Worm (Caenorhabditis elegans) whole organism, early embryonic: ENCODE results near the gene K02A2.5.

Source experiments
- B0310.2 ChIP-seq: sonication (generic microtip); optimal IDR thresholded peaks from 2 replicates; lab custom pipeline; 2016; ENCODE audit warnings: mild to moderate bottlenecking, missing genetic modification characterization, missing compliant biosample characterization
- F13C5.2 ChIP-seq: sonication (generic microtip); optimal IDR thresholded peaks from 2 replicates; lab custom pipeline; 2017; ENCODE audit warnings: mild to moderate bottlenecking, missing genetic modification characterization, inconsistent platforms, missing compliant biosample characterization
- aly-1 ChIP-seq: sonication (generic microtip); optimal IDR thresholded peaks from 2 replicates; lab custom pipeline; 2016; ENCODE audit warnings: missing genetic modification characterization, missing compliant biosample characterization
- ama-1 ChIP-seq: fragments of 150-350 bp; optimal IDR thresholded peaks from 2 replicates; lab custom pipeline; 2014
- ceh-13 ChIP-seq: fragments of 200-800 bp; sonication (Bioruptor generic); optimal IDR thresholded peaks from 2 replicates; lab custom pipeline; 2018; ENCODE audit warnings: mild to moderate bottlenecking, missing genetic modification characterization, missing compliant biosample characterization
- ceh-36 ChIP-seq: sonication (generic microtip); optimal IDR thresholded peaks from 2 replicates; lab custom pipeline; 2016; ENCODE audit warnings: missing genetic modification characterization, inconsistent platforms, missing compliant biosample characterization
- ets-7 ChIP-seq: sonication (generic microtip); optimal IDR thresholded peaks from 2 replicates; lab custom pipeline; 2016; ENCODE audit warnings: missing genotype, missing genetic modification characterization, missing compliant biosample characterization
- flt-1 ChIP-seq: fragments of 200-800 bp; sonication (Bioruptor generic); IDR thresholded peaks from 2 replicates; pipeline ENCODE4 v1.3.6; 2022; ENCODE audit warnings: missing genetic modification characterization, missing compliant biosample characterization
- hmbx-1 ChIP-seq: sonication (generic microtip); optimal IDR thresholded peaks from 2 replicates; lab custom pipeline; 2016; ENCODE audit warnings: mild to moderate bottlenecking, missing genetic modification characterization, missing compliant biosample characterization
- hmg-4 ChIP-seq: fragments of 200-800 bp; sonication (Bioruptor generic); optimal IDR thresholded peaks from 2 replicates; lab custom pipeline; 2018; ENCODE audit warnings: mild to moderate bottlenecking, missing genetic modification characterization, missing compliant biosample characterization
- hnd-1 ChIP-seq: sonication (generic microtip); optimal IDR thresholded peaks from 2 replicates; lab custom pipeline; 2016; ENCODE audit warnings: missing genetic modification characterization, missing compliant biosample characterization
- pes-1 ChIP-seq: fragments of 200-800 bp; sonication (Bioruptor generic); IDR thresholded peaks from 2 replicates; pipeline ENCODE4 v1.3.6; 2022; ENCODE audit warnings: missing genetic modification reagents, missing genetic modification characterization, missing compliant biosample characterization
- scrt-1 ChIP-seq: fragments of 200-800 bp; sonication (Bioruptor generic); IDR thresholded peaks from 2 replicates; pipeline ENCODE4 v1.3.6; 2022; ENCODE audit warnings: missing genetic modification characterization, missing compliant biosample characterization
- sea-1 ChIP-seq: fragments of 200-800 bp; sonication (Bioruptor generic); conservative IDR thresholded peaks from 2 replicates; pipeline ENCODE4 v1.3.6; 2022; ENCODE audit warnings: missing genetic modification characterization, missing compliant biosample characterization
- tbx-11 ChIP-seq: fragments of 200-800 bp; sonication (Bioruptor generic); IDR thresholded peaks from 2 replicates; pipeline ENCODE4 v1.3.6; 2022; ENCODE audit warnings: missing genetic modification characterization, missing compliant biosample characterization
- tbx-37 ChIP-seq: fragments of 200-800 bp; sonication (Bioruptor generic); conservative IDR thresholded peaks from 2 replicates; pipeline ENCODE4 v1.3.6; 2022; ENCODE audit warnings: missing genetic modification reagents, missing genetic modification characterization, missing compliant biosample characterization
- tra-4 ChIP-seq: sonication (generic microtip); optimal IDR thresholded peaks from 2 replicates; lab custom pipeline; 2017; ENCODE audit warnings: missing genetic modification characterization, missing compliant biosample characterization

K02A2.5 gene

DNA sequence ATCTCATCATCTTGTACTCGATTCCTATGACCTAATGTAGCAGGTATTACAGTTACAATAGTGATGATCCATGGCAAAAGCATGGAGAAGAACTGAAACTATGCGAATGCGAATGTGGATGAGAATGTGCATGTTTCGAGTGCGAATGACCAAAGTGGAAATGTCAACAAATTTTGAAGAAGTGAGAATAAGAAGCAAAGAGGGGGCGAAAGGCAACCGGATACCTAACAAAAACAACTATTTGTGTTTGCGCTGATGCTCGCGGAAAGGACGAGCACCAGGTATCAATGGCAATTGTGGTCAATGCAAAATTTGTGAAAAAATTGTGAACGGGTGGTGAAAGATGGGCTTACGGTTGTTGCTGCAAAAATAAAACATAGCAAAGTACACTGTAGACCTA is 9.2 kb downstream of the K02A2.5 start, which contains the start of gene nas-7:
nas-7 (minus strand) TSS at position 101 of the 400 bp plus-strand sequence.
- TF ChIP-seq ceh-36, result no peak
- no peak for TF ChIP-seq B0310.2 (tag; lab: Kevin White, UChicago)
- no peak for TF ChIP-seq sea-1 (GFP tag; lab: Robert Waterston, UW)
- TF ChIP-seq flt-1 (GFP tag; lab: Robert Waterston, UW), result no peak
- no peak for TF ChIP-seq ama-1
- no peak for TF ChIP-seq hmg-4
- TF ChIP-seq aly-1, result no peak
- no peak for TF ChIP-seq ets-7 (tag; lab: Kevin White, UChicago)
- TF ChIP-seq hnd-1 (tag; lab: Kevin White, UChicago), result no peak
- TF ChIP-seq hmbx-1 (tag; lab: Kevin White, UChicago), result no peak
- TF ChIP-seq F13C5.2 (tag; lab: Kevin White, UChicago), result no peak

DNA sequence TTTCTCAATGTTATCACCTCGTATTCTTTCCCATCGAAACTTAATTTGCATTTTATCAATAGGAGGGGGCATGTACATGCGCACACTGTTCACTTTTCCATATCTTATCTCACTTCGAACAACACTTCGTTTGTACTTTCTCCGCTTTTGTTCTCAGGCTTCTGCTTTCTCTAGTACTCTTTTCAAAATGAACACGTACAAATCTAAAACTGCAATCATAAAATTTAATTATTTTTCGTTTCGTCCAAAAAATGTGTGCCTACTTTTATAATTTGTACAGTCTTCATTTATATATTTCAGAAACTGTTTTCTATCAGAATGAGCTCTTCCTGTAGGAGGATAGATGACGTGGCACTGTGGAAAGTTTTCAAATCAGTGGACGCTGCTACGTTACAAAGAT is 13.1 kb downstream of the K02A2.5 start, which contains the start of gene C07D10.1:
C07D10.1 (plus strand) TSS at position 301 of the 400 bp plus-strand sequence.
- no peak for TF ChIP-seq ceh-13
- TF ChIP-seq hmbx-1 (tag; lab: Kevin White, UChicago), result no peak
- no peak for TF ChIP-seq F13C5.2 (tag; lab: Kevin White, UChicago)
- no peak for TF ChIP-seq ceh-36
- TF ChIP-seq hmg-4, result no peak
- TF ChIP-seq flt-1 (GFP tag; lab: Robert Waterston, UW), result no peak
- no peak for TF ChIP-seq pes-1 (GFP tag; lab: Robert Waterston, UW)
- TF ChIP-seq aly-1, result no peak

DNA sequence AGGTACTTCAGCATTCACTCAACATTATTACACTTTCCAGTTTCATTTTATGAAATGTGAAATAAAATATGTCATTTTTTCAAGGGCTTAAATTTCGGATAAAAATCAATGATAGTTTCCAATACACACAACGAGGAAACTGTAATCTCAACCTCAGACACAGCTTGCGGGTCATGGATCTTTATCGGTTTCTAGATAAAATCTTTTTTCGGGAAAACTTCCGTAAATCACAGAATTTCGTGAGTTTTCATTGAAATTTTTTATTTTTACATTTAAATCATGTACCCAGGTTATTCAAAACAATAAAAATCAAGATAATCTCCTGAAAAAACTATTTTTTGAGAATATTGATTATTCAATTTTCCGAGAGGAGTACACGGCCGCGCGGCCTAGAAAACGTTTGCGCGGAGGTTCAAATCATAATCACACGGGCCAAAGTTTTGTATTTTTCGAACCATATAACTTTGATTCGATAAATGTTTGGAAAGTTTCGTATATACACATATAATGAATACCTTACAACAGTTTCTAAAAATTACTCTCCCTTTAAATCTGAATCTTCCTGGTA is 14.5 kb downstream of the K02A2.5 start:
- TF ChIP-seq scrt-1 (no peak), hmbx-1 (tag; lab: Kevin White, UChicago) (no peak), ceh-36 (no peak), hmg-4 (no peak), pes-1 (GFP tag; lab: Robert Waterston, UW) (no peak), ceh-13 (no peak), tra-4 (tag; lab: Kevin White, UChicago) (no peak), hnd-1 (tag; lab: Kevin White, UChicago) (no peak), ama-1 (no peak), F13C5.2 (tag; lab: Kevin White, UChicago) (no peak), tbx-37 (GFP tag; lab: Robert Waterston, UW) (no peak), sea-1 (GFP tag; lab: Robert Waterston, UW) (no peak), tbx-11 (GFP tag; lab: Robert Waterston, UW) (no peak), B0310.2 (tag; lab: Kevin White, UChicago) (no peak), aly-1 (no peak), ets-7 (tag; lab: Kevin White, UChicago) (no peak), flt-1 (GFP tag; lab: Robert Waterston, UW) (no peak)

DNA sequence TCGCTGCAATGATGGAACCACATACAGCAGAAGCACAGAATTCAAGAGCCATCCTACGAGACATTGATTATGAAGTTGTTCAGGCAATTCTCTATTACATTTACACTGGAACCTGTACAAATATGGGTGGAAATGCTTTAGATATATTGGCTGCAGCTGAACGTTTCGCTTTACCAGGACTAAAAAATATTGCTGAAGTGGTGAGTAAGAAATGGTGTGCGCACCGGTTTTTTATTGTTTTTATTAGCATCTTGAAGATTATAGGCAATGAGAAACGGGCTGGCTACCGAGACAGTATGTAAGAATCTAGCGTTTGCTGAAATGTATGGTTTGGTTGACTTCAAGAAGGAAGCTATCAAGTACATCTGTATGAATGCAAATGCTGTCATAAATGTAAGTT is 15.7 kb downstream of the K02A2.5 start:
- TF ChIP-seq ets-7 (tag; lab: Kevin White, UChicago) (no peak), ceh-13 (no peak), ama-1 (no peak), sea-1 (GFP tag; lab: Robert Waterston, UW) (no peak), tbx-37 (GFP tag; lab: Robert Waterston, UW) (no peak), flt-1 (GFP tag; lab: Robert Waterston, UW) (no peak), tbx-11 (GFP tag; lab: Robert Waterston, UW) (no peak), scrt-1 (no peak), hnd-1 (tag; lab: Kevin White, UChicago) (no peak), aly-1 (no peak), tra-4 (tag; lab: Kevin White, UChicago) (no peak), ceh-36 (no peak), B0310.2 (tag; lab: Kevin White, UChicago) (no peak), hmbx-1 (tag; lab: Kevin White, UChicago) (no peak), hmg-4 (no peak)

- no peak for TF ChIP-seq aly-1
- TF ChIP-seq ceh-36, result no peak
- no peak for TF ChIP-seq F13C5.2 (tag; lab: Kevin White, UChicago)
- no peak for TF ChIP-seq hmbx-1 (tag; lab: Kevin White, UChicago)
- TF ChIP-seq tra-4 (tag; lab: Kevin White, UChicago), result no peak
- no peak for TF ChIP-seq pes-1 (GFP tag; lab: Robert Waterston, UW)
These were observed 17.2 kb downstream of the K02A2.5 start, which contains the start of gene bath-44 for ce11 chrII:7394690-7395054. bath-44 (plus strand) TSS chrII:7394955.

DNA sequence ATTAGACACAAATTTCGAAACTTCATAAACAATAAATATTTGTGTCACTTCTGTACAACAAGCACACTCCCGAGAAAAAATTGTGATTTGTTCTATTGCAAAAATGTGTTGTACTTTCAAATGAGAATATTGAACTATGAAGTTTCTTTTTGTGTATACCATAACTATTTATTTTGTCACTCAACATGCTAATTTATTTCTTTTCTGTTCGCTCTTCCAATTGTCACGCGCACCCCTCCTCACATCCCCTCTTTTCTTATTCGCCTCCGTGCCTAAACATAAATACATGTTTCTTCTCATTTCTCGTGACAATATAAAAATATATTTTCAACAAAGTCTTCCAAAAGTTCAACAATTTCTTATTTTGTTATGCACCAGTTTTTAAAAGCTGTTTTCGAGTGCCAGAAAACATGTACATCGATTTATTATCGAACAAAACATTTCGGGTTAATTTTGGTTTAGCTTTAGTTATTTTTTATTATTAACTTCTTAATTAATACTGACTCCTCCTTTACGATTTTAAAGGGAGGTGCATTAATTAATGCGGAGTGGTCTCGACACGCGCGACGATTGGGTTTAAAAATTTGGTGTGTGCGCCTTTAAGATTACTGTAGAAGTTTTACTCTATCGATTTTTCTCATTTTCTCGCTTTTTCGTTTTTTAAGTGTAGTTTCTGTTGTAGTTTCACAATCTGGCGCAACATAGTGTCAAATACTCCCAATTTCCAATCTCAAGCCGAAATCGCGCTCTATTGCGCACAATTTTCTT is 17.7 kb downstream of the K02A2.5 start:
- TF ChIP-seq ceh-36 (no peak), tra-4 (tag; lab: Kevin White, UChicago) (no peak), hmg-4 (no peak), flt-1 (GFP tag; lab: Robert Waterston, UW) (no peak), aly-1 (no peak), tbx-11 (GFP tag; lab: Robert Waterston, UW) (no peak), scrt-1 (no peak), B0310.2 (tag; lab: Kevin White, UChicago) (no peak), hnd-1 (tag; lab: Kevin White, UChicago) (no peak), tbx-37 (GFP tag; lab: Robert Waterston, UW) (no peak), sea-1 (GFP tag; lab: Robert Waterston, UW) (no peak), F13C5.2 (tag; lab: Kevin White, UChicago) (no peak), ama-1 (no peak), ets-7 (tag; lab: Kevin White, UChicago) (no peak)

- TF ChIP-seq tbx-37 (GFP tag; lab: Robert Waterston, UW), result no peak
- TF ChIP-seq F13C5.2 (tag; lab: Kevin White, UChicago), result no peak
- TF ChIP-seq ceh-36, result no peak
- no peak for TF ChIP-seq tra-4 (tag; lab: Kevin White, UChicago)
- no peak for TF ChIP-seq aly-1
- TF ChIP-seq pes-1 (GFP tag; lab: Robert Waterston, UW), result no peak
- no peak for TF ChIP-seq ceh-13
- TF ChIP-seq hmbx-1 (tag; lab: Kevin White, UChicago), result no peak
- TF ChIP-seq hnd-1 (tag; lab: Kevin White, UChicago), result no peak
- TF ChIP-seq tbx-11 (GFP tag; lab: Robert Waterston, UW), result no peak
- TF ChIP-seq hmg-4, result no peak
- no peak for TF ChIP-seq B0310.2 (tag; lab: Kevin White, UChicago)
- TF ChIP-seq scrt-1, result no peak
- no peak for TF ChIP-seq flt-1 (GFP tag; lab: Robert Waterston, UW)
- no peak for TF ChIP-seq ama-1
- no peak for TF ChIP-seq sea-1 (GFP tag; lab: Robert Waterston, UW)
- no peak for TF ChIP-seq ets-7 (tag; lab: Kevin White, UChicago)
These were observed 18.4 kb downstream of the K02A2.5 start for ce11 chrII:7393393-7393792.
